Fruit fly (Drosophila melanogaster): ENCODE results near the gene b.

Gene b

DNA sequence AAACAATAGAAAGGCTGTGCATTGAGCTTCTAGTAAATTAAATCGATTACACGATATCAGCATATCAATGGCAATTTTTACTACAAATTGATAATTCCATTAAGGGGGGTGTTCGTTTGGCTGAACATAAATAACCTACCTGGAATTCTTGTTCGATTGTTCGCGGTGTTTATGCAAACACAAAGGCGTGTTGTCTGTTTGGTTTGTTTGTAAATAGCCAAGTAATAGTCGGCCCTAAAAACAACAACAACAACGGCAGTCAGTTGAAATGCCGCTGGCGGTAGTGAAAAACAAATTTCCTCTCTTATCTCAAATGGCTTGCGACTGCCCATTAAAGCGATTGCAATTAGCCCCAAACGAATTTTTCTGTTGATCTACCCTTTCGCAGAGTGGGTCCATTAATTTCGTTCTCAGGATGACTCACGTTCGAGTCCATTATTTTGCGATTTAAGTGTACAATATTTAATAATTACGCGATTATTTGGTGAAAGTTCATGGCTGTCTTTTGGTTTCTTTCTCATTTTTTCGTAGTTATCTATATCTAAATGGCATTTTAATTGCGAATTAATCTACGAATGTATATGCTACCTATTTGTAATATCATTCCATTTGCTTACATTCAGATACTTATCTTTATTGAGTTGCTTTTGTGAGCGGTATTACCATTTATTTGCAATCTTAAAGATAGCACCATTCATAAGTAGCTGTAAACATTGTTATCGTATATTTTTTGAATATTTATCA lies 17.8 kb downstream of the b start (continued):
- TF ChIP-seq CG11247 (GFP tag; IDR thresholded peaks at IDR 0.05): no peak
- TF ChIP-seq hb (GFP tag; IDR thresholded peaks at IDR 0.05; ENCODE audit: partially characterized antibody): no peak
- TF ChIP-seq seq (GFP tag; IDR thresholded peaks at IDR 0.05): no peak; the same call in 1 of the 2 replicates
- no peak for TF ChIP-seq Ada2b (GFP tag; IDR thresholded peaks at IDR 0.05)
- no peak for TF ChIP-seq CG8944 (GFP tag; optimal IDR thresholded peaks at IDR 0.05)
- TF ChIP-seq CG8478 (optimal IDR thresholded peaks at IDR 0.05): no peak
- peak; percentile 2 for TF ChIP-seq CG10462 (GFP tag; optimal IDR thresholded peaks at IDR 0.05)
- TF ChIP-seq Mrtf (GFP tag; IDR thresholded peaks at IDR 0.05): no peak
- TF ChIP-seq slp2 (GFP tag; optimal IDR thresholded peaks at IDR 0.05): no peak
- no peak for TF ChIP-seq CG3065 (GFP tag; optimal IDR thresholded peaks at IDR 0.05)
- no peak for TF ChIP-seq Aef1 (GFP tag; IDR thresholded peaks at IDR 0.05)
- TF ChIP-seq pho (GFP tag; optimal IDR thresholded peaks at IDR 0.05): no peak
- TF ChIP-seq klu (GFP tag; IDR thresholded peaks at IDR 0.05): no peak
- peak; percentile 4 for TF ChIP-seq NK7.1 (GFP tag; optimal IDR thresholded peaks at IDR 0.05)
- no peak for TF ChIP-seq Usf (GFP tag; optimal IDR thresholded peaks at IDR 0.05)
- peak; percentile 38 for TF ChIP-seq Nf-YC (tag; optimal IDR thresholded peaks at IDR 0.05)
- TF ChIP-seq tll (GFP tag; optimal IDR thresholded peaks at IDR 0.05): peak in 1 of 2 experiments; percentile 35
- TF ChIP-seq Lim3 (GFP tag; IDR thresholded peaks at IDR 0.05): no peak
- TF ChIP-seq ems (GFP tag; optimal IDR thresholded peaks at IDR 0.05): peak; percentile 13
- TF ChIP-seq jigr1 (GFP tag; IDR thresholded peaks at IDR 0.05): no peak
- peak; percentile 46 for TF ChIP-seq fd102C (GFP tag; optimal IDR thresholded peaks at IDR 0.05)
- no peak for TF ChIP-seq CG6254 (GFP tag; optimal IDR thresholded peaks at IDR 0.05)
- peak; percentile 46 for TF ChIP-seq CG15696 (tag; optimal IDR thresholded peaks at IDR 0.05)
- no peak for TF ChIP-seq CG17328 (GFP tag; IDR thresholded peaks at IDR 0.05)
- no peak for TF ChIP-seq dati (GFP tag; IDR thresholded peaks at IDR 0.05)
- peak; percentile 80 for TF ChIP-seq D19A (tag; optimal IDR thresholded peaks at IDR 0.05)
- peak; percentile 77 for TF ChIP-seq Med (GFP tag)
- 0 out of 2 replicates have a peak, but pooled peaks have one; percentile 18 for TF ChIP-seq stc (GFP tag; IDR thresholded peaks at IDR 0.05)
- TF ChIP-seq Antp (GFP tag; optimal IDR thresholded peaks at IDR 0.05): no peak
- no peak for TF ChIP-seq crp (GFP tag; optimal IDR thresholded peaks at IDR 0.05)
- no peak for TF ChIP-seq CG13287 (GFP tag; IDR thresholded peaks at IDR 0.05; ENCODE audit: partially characterized antibody)
- no peak for TF ChIP-seq Gsc (GFP tag; IDR thresholded peaks at IDR 0.05)
- TF ChIP-seq tna (GFP tag; IDR thresholded peaks at IDR 0.05; ENCODE audit: partially characterized antibody): no peak
- no peak for TF ChIP-seq dmrt11E (tag; optimal IDR thresholded peaks at IDR 0.05)
- peak; percentile 39 for TF ChIP-seq CG11504 (tag; optimal IDR thresholded peaks at IDR 0.05)
- TF ChIP-seq E2f1 (GFP tag; IDR thresholded peaks at IDR 0.05): no peak
- TF ChIP-seq CG18619 (GFP tag; optimal IDR thresholded peaks at IDR 0.05): peak; percentile 34
- TF ChIP-seq knrl (GFP tag; IDR thresholded peaks at IDR 0.05; ENCODE audit: partially characterized antibody): no peak
- no peak for TF ChIP-seq sc (optimal IDR thresholded peaks at IDR 0.05)
- peak; percentile 16 for TF ChIP-seq sc (GFP tag; optimal IDR thresholded peaks at IDR 0.05)
- TF ChIP-seq tio (GFP tag; optimal IDR thresholded peaks at IDR 0.05): no peak
- TF ChIP-seq H15 (GFP tag; IDR thresholded peaks at IDR 0.05): no peak
- TF ChIP-seq ara (GFP tag; IDR thresholded peaks at IDR 0.05): peak; percentile 37; the same call in 1 of the 2 replicates
- TF ChIP-seq CG14710 (tag; optimal IDR thresholded peaks at IDR 0.05): no peak
- peak; percentile 53 for TF ChIP-seq row (GFP tag; IDR thresholded peaks at IDR 0.05)
- no peak for TF ChIP-seq CG6791 (GFP tag; IDR thresholded peaks at IDR 0.05; ENCODE audit: partially characterized antibody)
- no peak for TF ChIP-seq so (GFP tag; IDR thresholded peaks at IDR 0.05)
- TF ChIP-seq unpg (GFP tag; optimal IDR thresholded peaks at IDR 0.05): no peak
- TF ChIP-seq Rfx (GFP tag; IDR thresholded peaks at IDR 0.05): peak; percentile 36
- TF ChIP-seq CG9727 (GFP tag; optimal IDR thresholded peaks at IDR 0.05): peak; percentile 33

All from whole organism, embryonic.